Fruit fly (Drosophila melanogaster): ENCODE data around the gene CG12729.

- TF ChIP-seq CG32121 (GFP tag; IDR thresholded peaks at IDR 0.05) (no peak), CG12605 (GFP tag; IDR thresholded peaks at IDR 0.05) (no peak), gl (tag; optimal IDR thresholded peaks at IDR 0.05) (no peak), CG13204 (GFP tag; optimal IDR thresholded peaks at IDR 0.05) (no peak)
Measured at dm6 chrX:5853461-5853860, 8.4 kb downstream of the CG12729 start, which contains the start of gene CG43136.

All from whole organism, pupa.